Fruit fly (Drosophila melanogaster): ENCODE data around the gene XRCC1.

DNA sequence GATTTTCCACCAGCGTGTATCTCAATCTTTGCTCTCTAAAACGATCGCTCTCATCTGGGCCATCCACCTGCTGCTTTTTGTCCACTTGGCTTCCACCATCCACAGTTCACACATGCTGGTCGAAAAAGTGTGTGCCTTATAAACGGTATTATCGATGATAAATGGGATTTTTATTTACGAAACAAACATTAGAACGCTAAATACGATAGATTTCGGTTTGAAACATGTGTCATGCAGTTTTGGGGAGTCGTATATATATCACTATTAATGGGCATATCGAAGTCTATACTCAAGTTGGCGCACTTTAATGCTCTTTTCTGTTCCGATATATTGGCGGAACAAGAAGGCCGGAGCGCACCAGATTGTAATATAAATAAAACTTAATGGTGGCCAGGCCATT, 27.4 kb downstream of the XRCC1 start:
- TF ChIP-seq CTCF (optimal IDR thresholded peaks at IDR 0.05): no peak
- TF ChIP-seq CG8478 (optimal IDR thresholded peaks at IDR 0.05): no peak

All from S2 (cell line).